Fruit fly (Drosophila melanogaster): ENCODE measurements around the gene Mt2.

Gene Mt2

DNA sequence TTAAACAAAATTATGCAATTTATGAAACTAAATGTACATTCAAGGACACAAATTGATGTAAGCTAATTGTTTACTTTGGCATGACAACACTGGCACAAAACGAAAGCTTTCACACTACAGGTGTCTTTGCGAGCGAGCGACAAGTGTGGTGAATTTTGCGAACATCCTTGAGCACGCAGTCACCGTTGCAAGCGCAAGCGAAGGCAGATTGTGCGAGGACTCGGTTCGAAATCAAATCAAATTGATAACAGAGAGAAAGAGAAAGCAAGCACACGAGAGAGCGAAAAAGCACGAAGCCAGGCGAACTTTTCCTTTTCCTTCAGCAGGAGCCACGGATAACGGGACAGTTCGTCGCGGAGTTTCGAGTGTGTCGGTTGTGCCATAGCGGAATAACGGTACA, 46.1 kb downstream of the Mt2 start, which contains the start of gene CG31760:
Gene CG31760, plus strand, starts transcription at position 342 of the 400 bp plus-strand sequence.
- TF ChIP-seq CG14711 (tag; optimal IDR thresholded peaks at IDR 0.05) (no peak), bab1 (GFP tag; optimal IDR thresholded peaks at IDR 0.05) (no peak), CG7101 (tag; optimal IDR thresholded peaks at IDR 0.05) (no peak), Clk (GFP tag; optimal IDR thresholded peaks at IDR 0.05) (no peak), Hr96 (GFP tag; optimal IDR thresholded peaks at IDR 0.05) (no peak), Crg-1 (GFP tag; optimal IDR thresholded peaks at IDR 0.05) (no peak)

All from whole organism, adult.